Worm (Caenorhabditis elegans) whole organism, early embryonic: ENCODE results near the gene clc-7.

Experiments
- B0310.2 ChIP-seq: sonication (generic microtip); optimal IDR thresholded peaks from 2 replicates; lab custom pipeline; 2016; ENCODE audit warnings: mild to moderate bottlenecking, missing genetic modification characterization, missing compliant biosample characterization
- ama-1 ChIP-seq: fragments of 150-350 bp; optimal IDR thresholded peaks from 2 replicates; lab custom pipeline; 2014
- ceh-13 ChIP-seq: fragments of 200-800 bp; sonication (Bioruptor generic); optimal IDR thresholded peaks from 2 replicates; lab custom pipeline; 2018; ENCODE audit warnings: mild to moderate bottlenecking, missing genetic modification characterization, missing compliant biosample characterization
- ets-7 ChIP-seq: sonication (generic microtip); optimal IDR thresholded peaks from 2 replicates; lab custom pipeline; 2016; ENCODE audit warnings: missing genotype, missing genetic modification characterization, missing compliant biosample characterization
- flt-1 ChIP-seq: fragments of 200-800 bp; sonication (Bioruptor generic); IDR thresholded peaks from 2 replicates; pipeline ENCODE4 v1.3.6; 2022; ENCODE audit warnings: missing genetic modification characterization, missing compliant biosample characterization
- hmg-4 ChIP-seq: fragments of 200-800 bp; sonication (Bioruptor generic); optimal IDR thresholded peaks from 2 replicates; lab custom pipeline; 2018; ENCODE audit warnings: mild to moderate bottlenecking, missing genetic modification characterization, missing compliant biosample characterization
- hnd-1 ChIP-seq: sonication (generic microtip); optimal IDR thresholded peaks from 2 replicates; lab custom pipeline; 2016; ENCODE audit warnings: missing genetic modification characterization, missing compliant biosample characterization
- scrt-1 ChIP-seq: fragments of 200-800 bp; sonication (Bioruptor generic); IDR thresholded peaks from 2 replicates; pipeline ENCODE4 v1.3.6; 2022; ENCODE audit warnings: missing genetic modification characterization, missing compliant biosample characterization
- sea-1 ChIP-seq: fragments of 200-800 bp; sonication (Bioruptor generic); conservative IDR thresholded peaks from 2 replicates; pipeline ENCODE4 v1.3.6; 2022; ENCODE audit warnings: missing genetic modification characterization, missing compliant biosample characterization
- tbx-11 ChIP-seq: fragments of 200-800 bp; sonication (Bioruptor generic); IDR thresholded peaks from 2 replicates; pipeline ENCODE4 v1.3.6; 2022; ENCODE audit warnings: missing genetic modification characterization, missing compliant biosample characterization
- tbx-37 ChIP-seq: fragments of 200-800 bp; sonication (Bioruptor generic); conservative IDR thresholded peaks from 2 replicates; pipeline ENCODE4 v1.3.6; 2022; ENCODE audit warnings: missing genetic modification reagents, missing genetic modification characterization, missing compliant biosample characterization

- TF ChIP-seq hnd-1 (no peak), scrt-1 (GFP tag; lab: Robert Waterston, UW) (no peak), hmg-4 (no peak), ceh-13 (GFP tag; lab: Kevin White, UChicago) (no peak), flt-1 (GFP tag; lab: Robert Waterston, UW) (no peak), ama-1 (no peak), sea-1 (no peak), B0310.2 (tag; lab: Kevin White, UChicago) (no peak), tbx-37 (no peak), tbx-11 (GFP tag; lab: Robert Waterston, UW) (no peak), ets-7 (no peak)
Observed at ce11 chrX:5059163-5059562, 8.7 kb upstream of the clc-7 start, which contains the start of gene C24H10.4.
